Worm (Caenorhabditis elegans) whole organism, late embryonic: ENCODE measurements around the gene T22B3.3.

ENCODE experiments used
- K09A11.1 ChIP-seq: sonication (generic microtip); optimal IDR thresholded peaks from 2 replicates; lab custom pipeline; 2017; ENCODE audit warnings: antibody characterized with exemption, mild to moderate bottlenecking, missing genetic modification characterization, missing compliant biosample characterization; ENCODE audit not compliant: insufficient read depth
- ceh-22 ChIP-seq: sonication (generic microtip); optimal IDR thresholded peaks from 2 replicates; lab custom pipeline; 2017; ENCODE audit warnings: missing biosample characterization, missing genetic modification characterization
- ets-4 ChIP-seq: sonication (generic microtip); optimal IDR thresholded peaks from 2 replicates; lab custom pipeline; 2016; ENCODE audit warnings: missing genetic modification characterization, missing compliant biosample characterization
- fax-1 ChIP-seq: sonication (generic microtip); optimal IDR thresholded peaks from 2 replicates; lab custom pipeline; 2016; ENCODE audit warnings: missing genotype, missing genetic modification characterization, missing compliant biosample characterization
- fkh-10 ChIP-seq: fragments of 150-350 bp; optimal IDR thresholded peaks from 2 replicates; lab custom pipeline; 2014; ENCODE audit warnings: missing biosample characterization, missing genetic modification reagents, missing genetic modification characterization
- madf-2 ChIP-seq: sonication (generic microtip); optimal IDR thresholded peaks from 2 replicates; lab custom pipeline; 2017; ENCODE audit warnings: missing genetic modification characterization, missing compliant biosample characterization
- pag-3 ChIP-seq: sonication (generic microtip); optimal IDR thresholded peaks from 2 replicates; lab custom pipeline; 2016; ENCODE audit warnings: missing compliant biosample characterization, missing genetic modification characterization, borderline replicate concordance
- pqm-1 ChIP-seq: sonication (generic microtip); optimal IDR thresholded peaks from 2 replicates; lab custom pipeline; 2016; ENCODE audit warnings: missing genetic modification characterization, missing compliant biosample characterization
- sox-4 ChIP-seq: sonication (generic microtip); optimal IDR thresholded peaks from 2 replicates; lab custom pipeline; 2017; ENCODE audit warnings: mild to moderate bottlenecking, missing genetic modification characterization, inconsistent platforms, missing compliant biosample characterization
- tbx-2 ChIP-seq: sonication (generic microtip); optimal IDR thresholded peaks from 2 replicates; lab custom pipeline; 2016; ENCODE audit warnings: missing genetic modification characterization, missing compliant biosample characterization
- ttx-3 ChIP-seq: sonication (generic microtip); optimal IDR thresholded peaks from 2 replicates; lab custom pipeline; 2016; ENCODE audit warnings: missing genetic modification reagents, missing genetic modification characterization, missing compliant biosample characterization
- zip-5 ChIP-seq: sonication (generic microtip); optimal IDR thresholded peaks from 2 replicates; lab custom pipeline; 2016; ENCODE audit warnings: missing genetic modification characterization, missing compliant biosample characterization

- TF ChIP-seq ceh-22 (tag; lab: Kevin White, UChicago): no peak
- TF ChIP-seq ets-4: no peak
- no peak for TF ChIP-seq fax-1 (tag; lab: Kevin White, UChicago)
- TF ChIP-seq fkh-10 (GFP tag; lab: Kevin White, UChicago): no peak
- no peak for TF ChIP-seq K09A11.1 (tag; lab: Kevin White, UChicago)
- no peak for TF ChIP-seq tbx-2
- no peak for TF ChIP-seq sox-4
- no peak for TF ChIP-seq madf-2 (tag; lab: Kevin White, UChicago)
- TF ChIP-seq zip-5 (tag; lab: Kevin White, UChicago): no peak
- TF ChIP-seq pqm-1: no peak
- no peak for TF ChIP-seq ttx-3 (tag; lab: Kevin White, UChicago)
- no peak for TF ChIP-seq pag-3 (tag; lab: Kevin White, UChicago)
Observed at ce11 chrIV:11710331-11710730, 6.7 kb upstream of the T22B3.3 start.
